Worm (Caenorhabditis elegans) whole organism, midembryonic: ENCODE data around the gene C49F5.6.

Source experiments
- T22C8.4 ChIP-seq: fragments of 200-800 bp; sonication (Bioruptor generic); IDR thresholded peaks from 2 replicates; pipeline ENCODE4 v1.3.6; 2022; ENCODE audit warnings: missing genetic modification characterization, missing compliant biosample characterization
- cog-1 ChIP-seq: sonication (generic microtip); optimal IDR thresholded peaks from 2 replicates; lab custom pipeline; 2016; ENCODE audit warnings: missing genetic modification characterization, missing compliant biosample characterization
- flt-1 ChIP-seq: fragments of 200-800 bp; sonication (Bioruptor generic); IDR thresholded peaks from 2 replicates; pipeline ENCODE4 v1.3.6; 2022; ENCODE audit warnings: missing genetic modification characterization, missing compliant biosample characterization
- klf-2 ChIP-seq: fragments of 200-800 bp; sonication (Bioruptor generic); conservative IDR thresholded peaks from 2 replicates; pipeline ENCODE4 v1.3.6; 2022; ENCODE audit warnings: missing genetic modification reagents, missing genetic modification characterization, missing compliant biosample characterization
- med-1 ChIP-seq: sonication (generic microtip); optimal IDR thresholded peaks from 2 replicates; lab custom pipeline; 2017; ENCODE audit warnings: missing genetic modification characterization, mild to moderate bottlenecking, missing compliant biosample characterization, antibody characterized with exemption, missing genetic modification reagents; ENCODE audit not compliant: insufficient read depth
- ref-1 ChIP-seq: fragments of 200-800 bp; sonication (Bioruptor generic); conservative IDR thresholded peaks from 2 replicates; pipeline ENCODE4 v1.3.6; 2022; ENCODE audit warnings: missing genetic modification reagents, missing genetic modification characterization, missing compliant biosample characterization
- tab-1 ChIP-seq: fragments of 200-800 bp; sonication (Bioruptor generic); IDR thresholded peaks from 2 replicates; pipeline ENCODE4 v1.3.6; 2022; ENCODE audit warnings: missing genetic modification characterization, missing compliant biosample characterization
- ztf-23 ChIP-seq: fragments of 200-800 bp; sonication (Bioruptor generic); IDR thresholded peaks from 2 replicates; pipeline ENCODE4 v1.3.6; 2022; ENCODE audit warnings: missing genetic modification reagents, missing genetic modification characterization, missing compliant biosample characterization
- ztf-29 ChIP-seq: fragments of 200-800 bp; sonication (Bioruptor generic); IDR thresholded peaks from 2 replicates; pipeline ENCODE4 v1.3.6; 2022; ENCODE audit warnings: missing genetic modification reagents, missing genetic modification characterization, missing compliant biosample characterization

C49F5.6 gene

ce11 chrX:11992778-11993177 lies 4.7 kb downstream of the C49F5.6 start:
- TF ChIP-seq med-1 (no peak), flt-1 (GFP tag; lab: Robert Waterston, UW) (no peak), ref-1 (GFP tag; lab: Robert Waterston, UW) (no peak), ztf-23 (GFP tag; lab: Robert Waterston, UW) (no peak)

- TF ChIP-seq cog-1 (no peak), T22C8.4 (no peak)
These were observed 5.2 kb downstream of the C49F5.6 start for ce11 chrX:11993327-11993726.

ce11 chrX:11994484-11994883 lies 6.4 kb downstream of the C49F5.6 start, which contains the start of gene C49F5.7:
Gene C49F5.7 (plus strand): TSS chrX:11994784.
- TF ChIP-seq med-1 (no peak), T22C8.4 (no peak), ztf-23 (GFP tag; lab: Robert Waterston, UW) (no peak), ztf-29 (GFP tag; lab: Robert Waterston, UW) (no peak), flt-1 (GFP tag; lab: Robert Waterston, UW) (no peak), cog-1 (no peak), ref-1 (GFP tag; lab: Robert Waterston, UW) (no peak), klf-2 (GFP tag; lab: Robert Waterston, UW) (no peak), tab-1 (no peak)

- no peak for TF ChIP-seq klf-2 (GFP tag; lab: Robert Waterston, UW)
- no peak for TF ChIP-seq tab-1
- no peak for TF ChIP-seq ztf-29 (GFP tag; lab: Robert Waterston, UW)
- no peak for TF ChIP-seq ztf-23 (GFP tag; lab: Robert Waterston, UW)
- TF ChIP-seq cog-1 = no peak
- TF ChIP-seq flt-1 (GFP tag; lab: Robert Waterston, UW) = no peak
- no peak for TF ChIP-seq med-1
- TF ChIP-seq T22C8.4 = no peak
- no peak for TF ChIP-seq ref-1 (GFP tag; lab: Robert Waterston, UW)
These were observed 8.5 kb downstream of the C49F5.6 start for ce11 chrX:11996606-11997005.

- TF ChIP-seq cog-1 (no peak), ztf-29 (GFP tag; lab: Robert Waterston, UW) (no peak), med-1 (no peak), tab-1 (no peak), flt-1 (GFP tag; lab: Robert Waterston, UW) (no peak), ztf-23 (GFP tag; lab: Robert Waterston, UW) (no peak), ref-1 (GFP tag; lab: Robert Waterston, UW) (no peak), klf-2 (GFP tag; lab: Robert Waterston, UW) (no peak), T22C8.4 (no peak)
These were observed 11.5 kb downstream of the C49F5.6 start for ce11 chrX:11999573-11999972.

- TF ChIP-seq cog-1 (no peak), ref-1 (GFP tag; lab: Robert Waterston, UW) (no peak), med-1 (no peak)
These were observed 13.5 kb downstream of the C49F5.6 start for ce11 chrX:12001600-12001999.

- TF ChIP-seq ztf-29 (GFP tag; lab: Robert Waterston, UW) (no peak), flt-1 (GFP tag; lab: Robert Waterston, UW) (no peak), ref-1 (GFP tag; lab: Robert Waterston, UW) (no peak), klf-2 (GFP tag; lab: Robert Waterston, UW) (no peak), tab-1 (no peak), T22C8.4 (no peak)
These were observed 15.9 kb downstream of the C49F5.6 start for ce11 chrX:12003969-12004368.

ce11 chrX:12004925-12005324 lies 16.8 kb downstream of the C49F5.6 start:
- no peak for TF ChIP-seq med-1
- TF ChIP-seq flt-1 (GFP tag; lab: Robert Waterston, UW) = no peak
- TF ChIP-seq ztf-29 (GFP tag; lab: Robert Waterston, UW) = no peak

ce11 chrX:12005499-12005959 lies 17.4 kb downstream of the C49F5.6 start, which contains the start of gene sma-5:
Gene sma-5 (minus strand): TSS chrX:12005549.
- no peak for TF ChIP-seq cog-1
- no peak for TF ChIP-seq ztf-29 (GFP tag; lab: Robert Waterston, UW)
- TF ChIP-seq klf-2 (GFP tag; lab: Robert Waterston, UW) = no peak
- no peak for TF ChIP-seq T22C8.4
- no peak for TF ChIP-seq med-1
- TF ChIP-seq flt-1 (GFP tag; lab: Robert Waterston, UW) = no peak
- no peak for TF ChIP-seq tab-1
- TF ChIP-seq ref-1 (GFP tag; lab: Robert Waterston, UW) = no peak

- TF ChIP-seq klf-2 (GFP tag; lab: Robert Waterston, UW) (no peak), T22C8.4 (no peak), ztf-23 (GFP tag; lab: Robert Waterston, UW) (no peak), cog-1 (no peak), flt-1 (GFP tag; lab: Robert Waterston, UW) (no peak), tab-1 (no peak), ref-1 (GFP tag; lab: Robert Waterston, UW) (no peak), ztf-29 (GFP tag; lab: Robert Waterston, UW) (no peak), med-1 (no peak)
These were observed 18.4 kb downstream of the C49F5.6 start for ce11 chrX:12006470-12006869.

ce11 chrX:12007905-12008466 lies 19.9 kb downstream of the C49F5.6 start:
- no peak for TF ChIP-seq flt-1 (GFP tag; lab: Robert Waterston, UW)
- no peak for TF ChIP-seq tab-1
- no peak for TF ChIP-seq cog-1
- TF ChIP-seq ref-1 (GFP tag; lab: Robert Waterston, UW) = no peak
- TF ChIP-seq klf-2 (GFP tag; lab: Robert Waterston, UW) = no peak
- no peak for TF ChIP-seq T22C8.4
- no peak for TF ChIP-seq ztf-23 (GFP tag; lab: Robert Waterston, UW)
- no peak for TF ChIP-seq med-1
- no peak for TF ChIP-seq ztf-29 (GFP tag; lab: Robert Waterston, UW)
